Fruit fly (Drosophila melanogaster) whole organism, pupa: ENCODE results near the gene nmdyn-D6.

Source experiments
- CG17806 ChIP-seq: fragments of 200-800 bp; sonication (Bioruptor generic); optimal IDR thresholded peaks from 2 replicates; lab custom pipeline; 2018; ENCODE audit warnings: missing biosample characterization, mild to moderate bottlenecking, missing genetic modification characterization, moderate library complexity
- CG34367 ChIP-seq: fragments of 200-800 bp; sonication (Bioruptor generic); optimal IDR thresholded peaks from 2 replicates; lab custom pipeline; 2018; ENCODE audit warnings: missing biosample characterization, mild to moderate bottlenecking, missing genetic modification characterization
- D1 ChIP-seq: fragments of 200-800 bp; sonication (Bioruptor generic); optimal IDR thresholded peaks from 2 replicates; lab custom pipeline; 2018; ENCODE audit warnings: missing biosample characterization, mild to moderate bottlenecking, missing genetic modification characterization, moderate library complexity
- Ets98B ChIP-seq: fragments of 200-800 bp; sonication (Bioruptor generic); IDR thresholded peaks from 2 replicates; pipeline ENCODE4 v1.3.6; 2022; ENCODE audit warnings: missing biosample characterization, missing genetic modification characterization
- Pif1B ChIP-seq: fragments of 200-800 bp; sonication (Bioruptor generic); optimal IDR thresholded peaks from 3 replicates; lab custom pipeline; 2016; ENCODE audit warnings: missing biosample characterization, missing genetic modification characterization
- Snoo ChIP-seq: fragments of 200-800 bp; sonication (Bioruptor generic); optimal IDR thresholded peaks from 3 replicates; lab custom pipeline; 2017; ENCODE audit warnings: missing biosample characterization, mild to moderate bottlenecking, missing genetic modification characterization, inconsistent platforms
- gl ChIP-seq: fragments of 200-800 bp; sonication (Bioruptor generic); optimal IDR thresholded peaks from 2 replicates; lab custom pipeline; 2018; ENCODE audit warnings: missing biosample characterization, mild to moderate bottlenecking, missing genetic modification characterization

DNA sequence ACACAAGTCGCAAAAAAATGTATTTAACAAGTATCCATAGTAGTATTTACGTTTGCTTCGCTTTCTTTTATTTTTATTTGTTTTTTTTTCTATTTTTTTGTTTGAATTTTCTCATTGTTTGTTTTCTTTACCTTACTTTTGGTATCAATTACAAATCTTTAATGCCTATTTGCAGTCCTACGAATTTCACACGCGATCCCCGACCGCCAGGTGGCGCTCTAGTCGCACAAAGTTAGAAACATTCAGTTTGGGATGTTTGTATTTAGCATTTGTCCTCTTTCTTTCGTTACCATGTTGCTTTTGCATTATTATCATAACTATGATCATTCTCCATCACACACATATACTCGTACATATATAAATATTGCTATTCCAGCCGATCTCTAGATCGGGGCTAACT, 1.8 kb downstream of the nmdyn-D6 start:
- TF ChIP-seq D1 (no peak), CG17806 (no peak), Ets98B (no peak), Snoo (tag; lab: Kevin White, UChicago) (no peak), gl (no peak), CG34367 (tag; lab: Kevin White, UChicago) (no peak), Pif1B (GFP tag; lab: Kevin White, UChicago) (no peak)
